Fruit fly (Drosophila melanogaster): Measurements from ENCODE around the gene CG4957.

DNA sequence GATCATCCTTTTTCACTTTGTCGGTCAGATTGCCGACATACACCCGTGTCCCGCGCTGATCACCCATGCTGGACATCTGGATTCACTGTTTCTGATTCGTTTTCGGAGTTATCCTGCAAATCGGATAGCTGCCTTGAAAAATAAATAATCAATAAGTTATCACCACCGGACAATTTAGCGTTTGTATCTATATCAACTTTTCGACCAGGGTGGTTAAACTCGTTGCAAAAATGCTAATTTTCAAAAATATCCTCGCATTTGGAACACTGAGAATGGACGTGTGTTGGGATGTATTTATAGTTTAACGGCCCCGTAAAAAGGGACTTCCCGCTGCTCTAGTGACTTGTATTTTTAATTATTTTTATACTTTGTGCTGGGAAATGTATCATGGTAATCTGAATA, 5.3 kb upstream of the CG4957 start, which contains the start of gene Rsf1:
- TF ChIP-seq pan (optimal IDR thresholded peaks at IDR 0.05) (no peak), psq (GFP tag; optimal IDR thresholded peaks at IDR 0.05) (no peak), Dif (GFP tag; optimal IDR thresholded peaks at IDR 0.05; ENCODE audit: partially characterized antibody) (no peak), brk (GFP tag; optimal IDR thresholded peaks at IDR 0.05) (no peak), dl (GFP tag; optimal IDR thresholded peaks at IDR 0.05; ENCODE audit: insufficient read depth in 1 of 2, partially characterized antibody in 2 of 2) (peak in 1 of 2 experiments; percentile 22), usp (GFP tag; optimal IDR thresholded peaks at IDR 0.05) (no peak), fru (GFP tag; optimal IDR thresholded peaks at IDR 0.05) (no peak), ey (GFP tag; optimal IDR thresholded peaks at IDR 0.05) (no peak), N (GFP tag; optimal IDR thresholded peaks at IDR 0.05) (no peak), Dfd (GFP tag; optimal IDR thresholded peaks at IDR 0.05) (no peak), Hr78 (GFP tag; optimal IDR thresholded peaks at IDR 0.05) (no peak)

Measured in whole organism, wandering third instar larva.